Fruit fly (Drosophila melanogaster) whole organism: Measurements from ENCODE around the gene CG6972.

Experiments
- CG8478 ChIP-seq: fragments of >200 bp; optimal IDR thresholded peaks from 2 replicates; lab custom pipeline; 2018; ENCODE audit warnings: inconsistent platforms
- Dll ChIP-seq: fragments of >200 bp; optimal IDR thresholded peaks from 2 replicates; lab custom pipeline; 2017
- EcR ChIP-seq, 2 experiments: fragments of >200 bp; optimal IDR thresholded peaks; 2 replicates each; lab custom pipeline; 2017; ENCODE audit warnings: missing biosample characterization in 2 of 2, missing genetic modification characterization in 2 of 2, missing genetic modification reagents in 2 of 2
- pan ChIP-seq: fragments of >200 bp; optimal IDR thresholded peaks from 2 replicates; lab custom pipeline; 2017
- psq ChIP-seq: fragments of >200 bp; optimal IDR thresholded peaks from 2 replicates; lab custom pipeline; 2017
- usp ChIP-seq: fragments of >200 bp; optimal IDR thresholded peaks from 2 replicates; lab custom pipeline; 2017; ENCODE audit warnings: missing biosample characterization, missing genetic modification characterization, mixed read lengths

CG6972 gene

DNA sequence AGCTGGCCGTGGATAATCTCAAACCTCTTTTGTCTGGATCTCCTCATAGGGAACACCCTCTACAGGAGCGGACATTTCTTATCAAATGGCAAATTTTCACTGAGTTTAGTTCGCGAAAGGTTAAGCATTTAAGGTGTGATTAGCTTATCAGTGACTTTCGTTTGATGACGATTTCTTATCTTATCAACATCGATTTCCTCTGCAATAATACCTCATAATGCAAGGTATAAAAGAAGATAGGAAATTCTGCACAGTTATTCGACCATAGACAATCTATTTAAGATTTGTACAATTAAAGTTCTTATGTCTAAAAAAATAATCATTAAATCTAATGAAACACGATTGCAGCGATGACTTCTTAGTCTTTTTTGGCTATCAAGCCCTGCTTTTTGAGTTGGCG lies 31.9 kb downstream of the CG6972 start, which contains the start of gene Takl2:
TSS of gene Takl2 (minus strand) at position 101 of the 400 bp plus-strand sequence.
- TF ChIP-seq pan (lab: Kevin White, UChicago) (no peak), CG8478 (no peak), Dll (lab: Kevin White, UChicago) (no peak), usp (GFP tag; lab: Kevin White, UChicago) (no peak), psq (lab: Kevin White, UChicago) (no peak), EcR (GFP tag; optimal IDR thresholded peaks at IDR 0.05; lab: Kevin White, UChicago) (no peak)

DNA sequence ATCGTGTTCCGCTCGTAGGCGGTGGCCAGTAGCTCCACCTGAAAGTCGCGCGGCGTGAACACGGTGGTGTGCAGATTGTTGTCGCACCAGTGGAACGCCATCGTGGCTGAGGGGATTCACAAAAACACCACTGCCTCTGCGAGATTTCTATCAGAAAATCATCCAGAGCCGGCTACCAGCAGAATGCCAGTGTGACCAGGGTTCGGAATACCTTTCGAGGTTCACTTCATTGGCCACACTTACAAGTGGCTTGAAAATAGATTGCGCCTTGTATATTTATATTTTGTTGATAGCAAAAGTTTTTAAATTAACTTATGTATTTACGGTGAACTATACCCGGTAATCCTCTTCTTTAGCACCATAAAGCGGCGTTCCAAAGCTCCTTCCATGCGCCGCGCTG lies 39.1 kb downstream of the CG6972 start, which contains the start of the genes Dcr-1 and CG6985:
TSS of gene Dcr-1 (minus strand) at position 162 of the 400 bp plus-strand sequence.
TSS of gene CG6985 (plus strand) at position 221 of the 400 bp plus-strand sequence.
- TF ChIP-seq CG8478 (no peak), EcR (GFP tag; optimal IDR thresholded peaks at IDR 0.05; lab: Kevin White, UChicago) (no peak), psq (lab: Kevin White, UChicago) (no peak), Dll (lab: Kevin White, UChicago) (no peak), usp (GFP tag; lab: Kevin White, UChicago) (no peak), pan (lab: Kevin White, UChicago) (no peak)

DNA sequence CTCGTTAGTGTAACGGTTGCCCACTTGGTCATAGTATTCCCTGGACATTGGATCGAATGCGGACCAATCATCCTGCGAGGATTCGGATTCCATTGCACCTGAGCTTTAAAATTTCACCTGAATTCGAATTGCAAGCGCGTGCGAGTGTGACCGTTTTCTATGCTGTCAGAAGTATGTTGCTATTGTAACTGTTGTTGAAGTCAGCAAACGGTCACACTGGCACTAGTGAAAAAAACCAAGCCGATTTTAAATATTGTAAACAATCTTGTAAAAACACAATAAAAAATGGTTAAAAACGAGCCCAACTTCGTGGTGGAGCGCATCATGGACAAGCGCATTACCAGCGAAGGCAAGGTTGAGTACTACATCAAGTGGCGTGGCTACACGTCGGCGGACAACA lies 43.6 kb downstream of the CG6972 start, which contains the start of the genes vret and HP1c:
TSS of gene vret (minus strand) at position 150 of the 400 bp plus-strand sequence.
TSS of gene HP1c (plus strand) at position 189 of the 400 bp plus-strand sequence.
- TF ChIP-seq EcR (GFP tag; optimal IDR thresholded peaks at IDR 0.05; lab: Kevin White, UChicago): no peak
- TF ChIP-seq pan (lab: Kevin White, UChicago): no peak
- TF ChIP-seq Dll (lab: Kevin White, UChicago): no peak
- TF ChIP-seq CG8478: no peak
- no peak for TF ChIP-seq psq (lab: Kevin White, UChicago)
- TF ChIP-seq usp (GFP tag; lab: Kevin White, UChicago): no peak

DNA sequence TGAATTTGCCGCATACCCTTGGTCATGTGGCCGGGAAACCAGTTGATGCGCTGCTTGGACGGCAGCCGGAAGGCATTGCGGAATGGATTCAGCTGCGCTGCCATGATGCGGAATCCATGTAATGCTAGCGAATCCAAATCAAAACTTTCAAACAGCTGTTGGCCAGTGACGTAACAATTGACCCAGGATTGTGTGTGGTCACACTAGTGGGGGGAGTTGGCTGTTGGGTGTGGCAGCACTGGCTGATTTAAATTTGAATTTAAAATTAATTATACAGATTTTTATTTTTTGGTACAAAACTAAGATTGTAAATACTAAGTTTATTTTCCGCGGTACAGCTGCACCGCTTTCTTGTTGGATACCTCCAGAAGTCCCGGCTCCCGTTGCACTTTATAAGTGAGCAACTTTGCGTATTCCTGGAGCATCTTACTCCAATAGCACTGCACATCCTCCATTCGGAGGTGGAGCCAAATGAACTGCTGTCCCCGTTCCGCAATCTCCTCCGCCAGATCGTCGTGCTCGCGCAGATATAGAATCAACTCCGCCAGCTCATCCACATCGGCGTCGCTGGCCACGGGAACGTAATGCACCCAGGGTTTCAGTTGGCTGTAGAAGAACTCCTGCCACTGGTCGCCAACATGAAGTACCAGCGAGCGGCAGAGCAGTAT lies 45.8 kb downstream of the CG6972 start, which contains the start of gene CG17141:
TSS of gene CG17141 (minus strand) at position 177 of the 668 bp plus-strand sequence.
- TF ChIP-seq Dll (lab: Kevin White, UChicago): no peak
- TF ChIP-seq EcR (GFP tag; optimal IDR thresholded peaks at IDR 0.05; lab: Kevin White, UChicago): no peak
- TF ChIP-seq pan (lab: Kevin White, UChicago): no peak
- no peak for TF ChIP-seq psq (lab: Kevin White, UChicago)
- no peak for TF ChIP-seq usp (GFP tag; lab: Kevin White, UChicago)
- no peak for TF ChIP-seq CG8478

DNA sequence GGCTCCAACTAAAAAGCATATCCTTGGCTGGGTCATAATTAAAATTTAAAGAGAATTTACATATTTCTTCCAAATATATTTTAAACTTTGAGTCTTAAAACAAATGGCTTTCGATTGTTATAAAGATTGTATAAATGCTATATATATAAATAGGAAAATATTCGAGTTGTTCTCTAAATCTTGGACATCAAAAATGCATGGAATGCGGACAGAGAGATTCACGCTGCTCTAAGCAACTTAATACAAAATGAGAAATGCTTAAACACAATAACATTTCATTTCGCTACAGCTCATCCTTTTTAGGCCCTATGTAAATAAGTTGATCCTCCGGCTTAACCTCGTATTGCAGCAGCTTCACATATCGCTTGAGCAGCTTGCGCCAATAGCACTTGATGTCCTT lies 47.1 kb downstream of the CG6972 start, which contains the start of gene CG31139:
TSS of gene CG31139 (minus strand) at position 101 of the 400 bp plus-strand sequence.
- TF ChIP-seq EcR (GFP tag; optimal IDR thresholded peaks at IDR 0.05; lab: Kevin White, UChicago): no peak
- no peak for TF ChIP-seq psq (lab: Kevin White, UChicago)
- TF ChIP-seq pan (lab: Kevin White, UChicago): no peak
- no peak for TF ChIP-seq CG8478
- TF ChIP-seq Dll (lab: Kevin White, UChicago): no peak
- no peak for TF ChIP-seq usp (GFP tag; lab: Kevin White, UChicago)

DNA sequence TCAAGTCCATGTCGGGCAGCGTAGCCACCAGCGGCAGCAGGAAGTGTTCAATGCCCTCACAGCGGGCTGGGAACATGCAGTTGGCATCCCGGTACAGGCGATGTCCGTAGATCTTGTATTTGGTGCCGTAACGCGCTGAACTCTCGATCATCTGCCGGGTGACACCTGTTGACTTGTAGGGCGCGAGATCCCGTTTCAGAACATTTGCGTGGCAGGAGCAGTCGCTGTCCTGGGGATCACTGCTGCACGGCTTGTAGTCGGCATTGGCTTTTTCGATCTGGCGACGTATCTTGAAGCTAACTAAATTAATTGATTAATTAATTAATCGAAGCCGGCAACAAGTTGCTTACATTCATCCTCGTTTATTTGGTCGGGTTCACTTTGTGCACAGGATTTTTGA lies 48.2 kb downstream of the CG6972 start:
- TF ChIP-seq pan (lab: Kevin White, UChicago) (no peak), Dll (lab: Kevin White, UChicago) (no peak), EcR (GFP tag; optimal IDR thresholded peaks at IDR 0.05; lab: Kevin White, UChicago) (no peak), psq (lab: Kevin White, UChicago) (no peak), usp (GFP tag; lab: Kevin White, UChicago) (no peak), CG8478 (no peak)

DNA sequence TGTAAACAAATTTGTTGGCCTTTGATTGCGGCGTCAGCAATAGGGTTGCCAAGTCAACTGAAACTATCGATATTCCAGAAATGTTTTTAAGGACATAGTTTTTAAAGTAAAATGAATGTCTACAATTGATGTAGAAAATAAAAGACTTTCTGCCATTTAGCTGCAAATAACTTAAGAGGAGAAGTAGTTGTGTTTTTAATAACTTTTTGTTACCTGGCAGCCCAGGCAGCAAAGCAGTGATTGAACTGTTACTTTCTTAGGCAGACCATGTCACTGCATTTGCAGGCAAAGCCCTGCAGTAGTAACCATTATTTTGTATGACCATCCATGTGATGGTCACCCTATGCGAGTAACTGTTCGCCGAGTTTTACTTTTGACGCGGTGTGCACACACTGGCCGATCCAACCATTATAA lies 48.7 kb downstream of the CG6972 start, which contains the start of the genes rumi, CG7029 and Usp12-46:
TSS of gene rumi (minus strand) at position 64 of the 414 bp plus-strand sequence.
TSS of gene CG7029 (plus strand) at position 368 of the 414 bp plus-strand sequence.
TSS of gene Usp12-46 (plus strand) at position 368 of the 414 bp plus-strand sequence.
- TF ChIP-seq usp (GFP tag; lab: Kevin White, UChicago) (no peak), pan (lab: Kevin White, UChicago) (no peak), EcR (GFP tag; optimal IDR thresholded peaks at IDR 0.05; lab: Kevin White, UChicago) (no peak), Dll (lab: Kevin White, UChicago) (no peak), psq (lab: Kevin White, UChicago) (no peak), CG8478 (no peak)

DNA sequence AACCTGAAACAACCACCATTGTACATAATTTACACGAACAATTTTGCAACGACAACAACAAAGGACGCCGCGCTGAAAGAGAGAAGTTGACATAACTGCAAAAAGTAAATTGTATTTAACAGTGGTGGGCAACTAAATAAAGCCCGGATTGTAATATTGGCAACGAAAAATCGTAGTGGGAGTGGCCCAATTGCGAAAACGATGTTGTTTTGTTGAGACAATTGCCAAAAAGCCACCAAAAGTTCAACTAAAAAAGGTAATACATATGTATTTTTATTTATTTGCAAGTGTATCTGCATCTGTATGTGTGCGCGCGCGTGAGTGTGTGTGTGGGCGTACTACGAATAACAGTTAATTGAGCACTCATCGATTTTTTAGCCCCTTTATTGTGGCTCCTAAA lies 49.3 kb downstream of the CG6972 start:
- TF ChIP-seq CG8478: no peak
- no peak for TF ChIP-seq usp (GFP tag; lab: Kevin White, UChicago)
- no peak for TF ChIP-seq psq (lab: Kevin White, UChicago)
- no peak for TF ChIP-seq Dll (lab: Kevin White, UChicago)
- TF ChIP-seq EcR (GFP tag; optimal IDR thresholded peaks at IDR 0.05; lab: Kevin White, UChicago): no peak
- TF ChIP-seq pan (lab: Kevin White, UChicago): no peak

DNA sequence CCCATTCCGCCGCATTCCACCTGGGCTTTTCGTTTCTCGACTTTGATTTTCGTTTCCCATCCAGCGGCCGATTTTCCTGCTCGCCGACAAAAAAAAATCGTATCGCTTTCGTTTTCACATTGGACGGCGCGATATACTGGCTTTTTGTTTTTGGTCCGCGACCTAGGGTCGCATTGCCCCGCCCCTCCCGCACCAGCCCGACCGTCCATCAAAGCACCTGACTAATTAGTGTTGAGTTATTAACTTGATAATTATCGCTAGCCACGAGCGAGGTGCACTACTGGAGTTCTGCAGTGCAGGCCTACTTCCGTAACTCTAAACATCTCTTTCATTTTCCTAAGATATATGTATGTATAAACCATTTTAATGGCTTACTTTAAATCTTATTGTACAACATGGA lies 49.9 kb downstream of the CG6972 start:
- no peak for TF ChIP-seq EcR (GFP tag; optimal IDR thresholded peaks at IDR 0.05; lab: Kevin White, UChicago)
- TF ChIP-seq Dll (lab: Kevin White, UChicago): no peak
- TF ChIP-seq psq (lab: Kevin White, UChicago): no peak

DNA sequence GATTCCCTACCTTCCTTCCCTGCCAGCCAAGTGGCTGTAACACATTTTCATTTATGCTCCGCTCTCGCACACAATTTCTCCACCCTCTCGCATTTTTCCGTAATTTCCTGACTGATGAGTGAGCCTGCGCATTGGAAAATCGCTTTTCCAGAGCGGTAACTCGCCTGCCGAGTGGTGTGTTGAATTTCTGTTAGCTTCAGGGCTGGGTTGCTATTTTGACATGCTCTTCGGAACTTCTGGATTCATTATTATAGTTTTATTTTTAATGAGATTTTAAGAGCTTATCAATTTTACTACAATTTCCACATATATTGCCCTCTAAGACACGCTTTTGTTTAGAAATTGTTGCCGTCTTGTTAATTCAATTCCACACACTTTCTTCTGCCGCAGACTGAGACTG lies 51.1 kb downstream of the CG6972 start:
- TF ChIP-seq CG8478 (no peak), Dll (lab: Kevin White, UChicago) (no peak), EcR (GFP tag; optimal IDR thresholded peaks at IDR 0.05; lab: Kevin White, UChicago) (no peak), usp (GFP tag; lab: Kevin White, UChicago) (no peak), psq (lab: Kevin White, UChicago) (no peak), pan (lab: Kevin White, UChicago) (no peak)

DNA sequence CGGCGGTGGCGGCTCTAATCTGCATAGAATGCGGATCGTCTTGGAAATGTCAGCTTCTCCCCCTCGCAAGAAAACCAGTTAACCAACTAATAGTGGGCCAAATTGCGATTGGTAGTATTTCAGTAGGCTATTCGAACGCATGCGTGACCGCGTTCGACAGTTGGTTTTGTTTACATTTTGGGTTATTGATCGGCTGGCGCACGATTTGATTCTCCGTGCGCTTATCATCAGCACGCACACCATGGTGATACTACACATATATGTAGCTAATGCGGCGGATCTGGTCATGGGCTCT lies 51.7 kb downstream of the CG6972 start:
- TF ChIP-seq Dll (lab: Kevin White, UChicago) (no peak), psq (lab: Kevin White, UChicago) (no peak), CG8478 (no peak), EcR (GFP tag; optimal IDR thresholded peaks at IDR 0.05; lab: Kevin White, UChicago) (no peak)
